Fruit fly (Drosophila melanogaster): ENCODE results near the gene CG17075.

The CG17075 gene

DNA sequence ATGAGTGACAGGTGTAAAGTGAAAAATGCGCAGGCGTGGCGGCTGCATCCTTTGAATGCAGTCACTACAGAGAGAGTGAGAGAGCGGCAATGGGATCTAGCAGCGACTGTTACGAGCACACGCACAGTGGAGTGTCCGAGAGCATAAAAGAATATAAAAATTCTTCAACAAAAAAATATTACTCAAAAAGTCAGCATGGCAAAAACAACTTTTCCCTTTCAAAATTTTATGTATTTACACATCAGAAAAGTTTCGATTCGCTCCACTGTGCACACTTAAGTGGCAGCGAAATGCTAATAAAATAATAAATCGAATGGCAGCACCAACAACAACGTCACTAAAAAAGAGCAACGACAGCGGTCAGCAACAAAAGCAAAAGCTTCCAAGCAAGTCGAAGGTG, 44.0 kb downstream of the CG17075 start (continued):
- TF ChIP-seq Side (GFP tag; optimal IDR thresholded peaks at IDR 0.05) (peak; percentile 89), CG3726 (GFP tag; IDR thresholded peaks at IDR 0.05) (peak; percentile 91), mld (GFP tag; IDR thresholded peaks at IDR 0.05; ENCODE audit: partially characterized antibody) (no peak), CG9817 (tag; optimal IDR thresholded peaks at IDR 0.05) (peak; percentile 28), CG14860 (GFP tag; IDR thresholded peaks at IDR 0.05; ENCODE audit: partially characterized antibody) (no peak), gcm (GFP tag; optimal IDR thresholded peaks at IDR 0.05) (peak; percentile 81), ac (GFP tag; optimal IDR thresholded peaks at IDR 0.05) (peak; percentile 72), Meics (GFP tag; optimal IDR thresholded peaks at IDR 0.05) (peak; percentile 65), Neu2 (GFP tag; optimal IDR thresholded peaks at IDR 0.05; ENCODE audit: borderline replicate concordance) (peak; percentile 20), her (GFP tag; optimal IDR thresholded peaks at IDR 0.05) (peak; percentile 59), row (GFP tag; IDR thresholded peaks at IDR 0.05) (peak; percentile 87), ro (GFP tag; IDR thresholded peaks at IDR 0.05) (peak; percentile 61; the same call in 1 of the 2 replicates), scrt (GFP tag; optimal IDR thresholded peaks at IDR 0.05) (peak; percentile 34), ewg (GFP tag; optimal IDR thresholded peaks at IDR 0.05) (peak; percentile 84), sna (GFP tag; IDR thresholded peaks at IDR 0.05; ENCODE audit: partially characterized antibody) (no peak), CG4820 (GFP tag; optimal IDR thresholded peaks at IDR 0.05) (peak; percentile 90), Fer3 (tag; optimal IDR thresholded peaks at IDR 0.05) (peak; percentile 66), Elba2 (GFP tag; optimal IDR thresholded peaks at IDR 0.05) (no peak), Doc2 (GFP tag; IDR thresholded peaks at IDR 0.05) (peak; percentile 8; the same call in 1 of the 2 replicates), peb (GFP tag; IDR thresholded peaks at IDR 0.05) (peak; percentile 89), Abd-B (GFP tag; optimal IDR thresholded peaks at IDR 0.05) (peak; percentile 83), CG3407 (GFP tag; optimal IDR thresholded peaks at IDR 0.05) (peak; percentile 86), lbe (GFP tag; optimal IDR thresholded peaks at IDR 0.05) (peak; percentile 76), Poxn (GFP tag; IDR thresholded peaks at IDR 0.05) (no peak), ATbp (GFP tag; optimal IDR thresholded peaks at IDR 0.05) (peak; percentile 91), ase (GFP tag; IDR thresholded peaks at IDR 0.05) (peak; percentile 92), CG3838 (GFP tag; optimal IDR thresholded peaks at IDR 0.05) (peak; percentile 63), CG9876 (GFP tag; optimal IDR thresholded peaks at IDR 0.05) (peak; percentile 62), Mrtf (GFP tag; IDR thresholded peaks at IDR 0.05) (peak; percentile 82), CG11085 (GFP tag; IDR thresholded peaks at IDR 0.05) (peak; percentile 58; the same call in 1 of the 2 replicates), CG7271 (tag; optimal IDR thresholded peaks at IDR 0.05) (peak; percentile 74), CG17612 (GFP tag; IDR thresholded peaks at IDR 0.05) (peak; percentile 27; the same call in 1 of the 2 replicates), Atf3 (GFP tag; optimal IDR thresholded peaks at IDR 0.05) (peak; percentile 80), Mad (GFP tag; optimal IDR thresholded peaks at IDR 0.05) (peak; percentile 76), luna (GFP tag; optimal IDR thresholded peaks at IDR 0.05) (no peak), CG15696 (tag; optimal IDR thresholded peaks at IDR 0.05) (peak; percentile 71), dimm (GFP tag; IDR thresholded peaks at IDR 0.05) (peak; percentile 89), Dad (GFP tag; optimal IDR thresholded peaks at IDR 0.05) (peak; percentile 91), Dp (GFP tag; optimal IDR thresholded peaks at IDR 0.05) (no peak), fd96Cb (tag; optimal IDR thresholded peaks at IDR 0.05) (peak; percentile 87), hbn (GFP tag; IDR thresholded peaks at IDR 0.05; ENCODE audit: partially characterized antibody) (no peak), CG18764 (GFP tag; optimal IDR thresholded peaks at IDR 0.05) (peak; percentile 76), knrl (GFP tag; IDR thresholded peaks at IDR 0.05; ENCODE audit: partially characterized antibody) (no peak), CG1832 (GFP tag; optimal IDR thresholded peaks at IDR 0.05) (no peak), CG6689 (GFP tag; IDR thresholded peaks at IDR 0.05) (peak; percentile 93), gcm2 (GFP tag; optimal IDR thresholded peaks at IDR 0.05) (peak; percentile 72), Bteb2 (GFP tag; optimal IDR thresholded peaks at IDR 0.05) (peak; percentile 76), tgo (GFP tag; IDR thresholded peaks at IDR 0.05) (peak; percentile 85), unpg (GFP tag; optimal IDR thresholded peaks at IDR 0.05) (peak; percentile 90), CG2116 (GFP tag; optimal IDR thresholded peaks at IDR 0.05) (peak; percentile 53)
